Worm (Caenorhabditis elegans): ENCODE results near the gene ZC239.3.

DNA sequence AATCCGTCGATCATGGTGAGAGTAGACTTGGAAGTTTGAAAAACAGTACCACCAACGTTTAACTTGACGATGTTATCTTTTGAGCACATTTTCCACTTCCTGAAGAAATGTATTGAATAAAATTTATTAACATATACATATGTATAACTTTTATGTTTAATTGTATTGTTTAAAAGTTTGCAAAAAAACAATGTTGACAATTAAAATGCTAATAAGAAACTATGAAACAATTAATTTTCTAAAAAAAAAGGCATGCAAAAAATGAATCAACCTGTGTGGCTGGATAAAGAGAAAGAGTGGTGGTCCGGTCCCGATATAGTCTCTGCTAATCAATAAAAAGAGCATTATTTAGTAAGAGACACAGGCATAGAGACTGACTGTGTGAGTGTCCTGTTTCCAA, 18.9 kb downstream of the ZC239.3 start, which contains the start of gene C17F4.8:
- TF ChIP-seq lsy-2 (tag; optimal IDR thresholded peaks at IDR 0.05) (no peak), elt-3 (tag; optimal IDR thresholded peaks at IDR 0.05) (no peak), nhr-28 (tag; optimal IDR thresholded peaks at IDR 0.05) (no peak), blmp-1 (tag; optimal IDR thresholded peaks at IDR 0.05) (no peak), snpc-4 (tag; optimal IDR thresholded peaks at IDR 0.05) (no peak), nhr-12 (tag; optimal IDR thresholded peaks at IDR 0.05) (no peak), mep-1 (tag; optimal IDR thresholded peaks at IDR 0.05) (no peak), nhr-76 (tag; optimal IDR thresholded peaks at IDR 0.05) (no peak), ces-1 (GFP tag; optimal IDR thresholded peaks at IDR 0.05) (no peak), zip-8 (tag; optimal IDR thresholded peaks at IDR 0.05) (no peak), ham-2 (GFP tag; optimal IDR thresholded peaks at IDR 0.05) (no peak)

Measured in whole organism, mixed stage, embryonic.